Worm (Caenorhabditis elegans): ENCODE measurements around the gene C25D7.5.

Gene C25D7.5

DNA sequence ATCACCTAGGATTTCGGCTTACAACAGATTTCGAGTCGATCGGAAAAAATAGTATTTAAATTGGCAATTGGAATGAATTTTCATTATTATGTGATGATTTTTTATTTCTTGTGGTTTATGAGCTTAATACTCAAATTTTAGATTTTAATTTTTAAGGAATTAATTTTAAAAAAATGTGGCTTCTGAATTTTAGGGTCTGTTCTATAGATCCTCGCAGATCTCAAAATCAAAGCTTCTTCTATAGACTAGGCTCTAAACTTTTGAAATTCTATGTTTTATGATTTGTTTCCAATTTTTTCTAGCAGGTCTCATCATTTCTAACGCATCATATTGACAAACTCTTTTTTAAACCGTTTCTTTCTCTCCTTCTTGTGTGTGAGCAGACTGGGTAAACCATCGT is 40.2 kb downstream of the C25D7.5 start, which contains the start of gene txt-12:
txt-12 (plus strand) TSS at position 301 of the 400 bp plus-strand sequence.
- no peak for TF ChIP-seq mel-28 (tag; optimal IDR thresholded peaks at IDR 0.05; ENCODE audit: borderline replicate concordance)
- no peak for TF ChIP-seq F33H1.4 (GFP tag; IDR thresholded peaks at IDR 0.05)
- TF ChIP-seq lin-40 (tag; optimal IDR thresholded peaks at IDR 0.05), result no peak
- no peak for TF ChIP-seq ama-1 (optimal IDR thresholded peaks at IDR 0.05)
- TF ChIP-seq ama-1 (GFP tag; optimal IDR thresholded peaks at IDR 0.05), result no peak
- no peak for TF ChIP-seq ceh-79 (tag; optimal IDR thresholded peaks at IDR 0.05)

DNA sequence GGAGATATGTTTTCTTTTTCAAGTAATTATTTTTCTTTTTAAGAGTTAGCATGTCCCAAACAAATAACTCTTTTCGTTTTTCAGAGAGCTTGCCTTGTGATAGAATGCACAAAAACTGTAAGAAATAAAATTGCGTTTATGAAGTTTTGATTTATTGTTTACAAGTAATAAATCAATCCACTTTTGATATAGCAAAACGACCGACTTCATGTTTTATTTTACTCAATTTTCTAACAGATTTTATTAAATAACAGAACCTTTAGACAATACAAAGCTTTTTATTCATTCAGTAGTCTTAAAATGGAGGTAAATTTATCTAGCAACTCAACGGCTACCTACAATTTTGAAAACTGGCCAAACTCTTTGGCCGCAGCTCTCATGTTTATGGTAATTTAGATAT is 42.3 kb downstream of the C25D7.5 start, which contains the start of gene srx-78:
srx-78 (plus strand) TSS at position 301 of the 400 bp plus-strand sequence.
- TF ChIP-seq K12H6.12 (tag; optimal IDR thresholded peaks at IDR 0.05) (no peak), nhr-179 (tag; optimal IDR thresholded peaks at IDR 0.05) (no peak), Y56A3A.18 (GFP tag; IDR thresholded peaks at IDR 0.05) (no peak), rpc-1 (optimal IDR thresholded peaks at IDR 0.05) (no peak), rpc-1 (tag; optimal IDR thresholded peaks at IDR 0.05) (no peak), cebp-2 (GFP tag; IDR thresholded peaks at IDR 0.05) (no peak), lin-35 (GFP tag; optimal IDR thresholded peaks at IDR 0.05) (no peak), snpc-1.1 (tag; optimal IDR thresholded peaks at IDR 0.05; ENCODE audit: insufficient read depth) (no peak), ztf-26 (tag; optimal IDR thresholded peaks at IDR 0.05) (no peak), let-607 (tag; optimal IDR thresholded peaks at IDR 0.05) (no peak), zfh-2 (GFP tag; conservative IDR thresholded peaks at IDR 0.05) (no peak), ZK185.1 (tag; optimal IDR thresholded peaks at IDR 0.05; ENCODE audit: poor library complexity, severe bottlenecking) (no peak), repo-1 (tag; optimal IDR thresholded peaks at IDR 0.05) (no peak), F10E7.11 (tag; optimal IDR thresholded peaks at IDR 0.05) (no peak), him-1 (tag; optimal IDR thresholded peaks at IDR 0.05) (no peak), dpff-1 (tag; optimal IDR thresholded peaks at IDR 0.05) (no peak), ztf-22 (GFP tag; optimal IDR thresholded peaks at IDR 0.05) (no peak)

DNA sequence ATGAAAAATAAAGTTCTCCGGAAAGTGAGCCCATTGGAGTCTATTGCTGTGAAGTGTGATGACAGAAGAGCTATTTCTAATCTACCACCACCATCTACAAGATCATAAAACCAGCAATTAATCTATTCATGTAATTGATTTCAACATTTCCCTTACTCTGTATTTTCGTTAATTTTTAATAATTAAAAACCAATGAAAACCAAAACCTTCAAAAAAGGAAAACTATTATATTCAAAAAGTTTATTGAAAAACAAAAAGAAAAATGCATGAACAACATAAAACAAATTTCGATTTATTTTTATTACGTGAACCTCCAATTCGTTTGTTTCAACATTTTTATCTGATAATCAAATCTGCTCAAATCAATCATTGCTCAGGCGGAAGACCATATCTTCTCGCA is 47.0 kb downstream of the C25D7.5 start, which contains the start of gene C01G10.1:
C01G10.1 (plus strand) TSS at position 301 of the 400 bp plus-strand sequence.
- no peak for TF ChIP-seq snpc-4 (GFP tag; optimal IDR thresholded peaks at IDR 0.05)
- no peak for TF ChIP-seq snpc-4 (tag; optimal IDR thresholded peaks at IDR 0.05)
- no peak for TF ChIP-seq ZK185.1 (tag; optimal IDR thresholded peaks at IDR 0.05; ENCODE audit: poor library complexity, severe bottlenecking)
- TF ChIP-seq F52B5.7 (tag; optimal IDR thresholded peaks at IDR 0.05), result no peak
- no peak for TF ChIP-seq lag-1 (GFP tag; IDR thresholded peaks at IDR 0.05)
- TF ChIP-seq ceh-91 (GFP tag; IDR thresholded peaks at IDR 0.05), result no peak
- no peak for TF ChIP-seq hlh-12 (tag; optimal IDR thresholded peaks at IDR 0.05)
- TF ChIP-seq sptf-2 (GFP tag; optimal IDR thresholded peaks at IDR 0.05), result no peak
- TF ChIP-seq nfyb-1 (GFP tag; IDR thresholded peaks at IDR 0.05), result no peak
- no peak for TF ChIP-seq attf-3 (GFP tag; conservative IDR thresholded peaks at IDR 0.05)

Measured in whole organism, young adult.